Worm (Caenorhabditis elegans) whole organism, late embryonic: ENCODE data around the gene F02A9.1.

Source experiments
- hlh-8 ChIP-seq: sonication (generic microtip); optimal IDR thresholded peaks from 2 replicates; lab custom pipeline; 2016; ENCODE audit warnings: missing genotype, missing genetic modification characterization, missing compliant biosample characterization
- lin-11 ChIP-seq: fragments of 200-800 bp; sonication (Bioruptor generic); optimal IDR thresholded peaks from 2 replicates; lab custom pipeline; 2018; ENCODE audit warnings: mild to moderate bottlenecking, missing genetic modification characterization, missing compliant biosample characterization

DNA sequence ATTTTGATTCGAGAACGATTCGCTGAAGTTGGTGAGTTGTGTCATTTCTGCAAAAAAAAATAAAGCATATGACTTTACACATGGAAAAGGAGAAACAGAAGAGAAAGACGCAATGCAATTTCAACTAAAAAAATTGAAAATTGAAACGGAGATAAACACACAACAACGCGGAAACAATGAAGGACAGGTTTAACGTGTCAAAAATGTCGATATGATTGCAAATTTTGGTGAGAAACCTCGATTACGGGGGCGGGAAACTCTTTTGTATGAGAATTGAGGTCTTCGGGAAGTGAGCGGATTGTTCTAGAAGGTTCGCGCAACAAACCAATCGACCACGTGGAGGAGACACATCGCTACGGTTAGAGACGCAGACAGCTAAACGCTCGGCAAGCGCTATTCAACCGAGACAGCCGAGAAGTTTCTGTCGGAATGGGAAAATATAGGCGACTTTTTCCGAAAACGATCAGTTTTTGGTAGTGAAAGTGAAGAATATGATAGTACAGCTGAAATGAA, 23.8 kb downstream of the F02A9.1 start, which contains the start of gene R107.5:
- TF ChIP-seq lin-11: no peak
- no peak for TF ChIP-seq hlh-8
